Fruit fly (Drosophila melanogaster) whole organism, embryonic: ENCODE measurements around the gene CG18420.

Source experiments
- D ChIP-seq, 2 experiments: fragments of 200-800 bp in 1 of 2; fragments of >200 bp in 1 of 2; sonication (Bioruptor generic) in 1 of 2; optimal IDR thresholded peaks; 2 replicates in 1 of 2; 3 replicates in 1 of 2; lab custom pipeline; 2017; ENCODE audit warnings: mild to moderate bottlenecking in 1 of 2, missing biosample characterization in 1 of 2, missing genetic modification characterization in 1 of 2, missing genetic modification reagents in 1 of 2
- HHEX ChIP-seq: fragments of 200-800 bp; sonication (Bioruptor generic); optimal IDR thresholded peaks from 3 replicates; lab custom pipeline; 2017; ENCODE audit warnings: missing biosample characterization, mild to moderate bottlenecking, missing genetic modification characterization, missing genetic modification reagents
- dan ChIP-seq: fragments of 200-800 bp; sonication (Bioruptor generic); IDR thresholded peaks from 2 replicates; pipeline ENCODE4 v1.3.6; 2022; ENCODE audit warnings: missing biosample characterization, missing genetic modification characterization
- kay ChIP-seq: fragments of 200-800 bp; sonication (Bioruptor generic); optimal IDR thresholded peaks from 2 replicates; lab custom pipeline; 2016; ENCODE audit warnings: missing biosample characterization, missing genetic modification characterization
- pan ChIP-seq, 4 experiments: fragments of >200 bp in 3 of 4; fragments of 200-800 bp in 1 of 4; sonication (Bioruptor generic) in 1 of 4; optimal IDR thresholded peaks in 3 of 4; IDR thresholded peaks in 1 of 4; 2 replicates each; pipeline versions ENCODE4 v1.3.6 to Lab custom; 2017 to 2022; ENCODE audit warnings: missing biosample characterization in 2 of 4, missing genetic modification characterization in 2 of 4, mixed read lengths in 1 of 4
- slou ChIP-seq: fragments of 200-800 bp; sonication (Bioruptor generic); optimal IDR thresholded peaks from 3 replicates; lab custom pipeline; 2016; ENCODE audit warnings: missing biosample characterization, missing genetic modification characterization

DNA sequence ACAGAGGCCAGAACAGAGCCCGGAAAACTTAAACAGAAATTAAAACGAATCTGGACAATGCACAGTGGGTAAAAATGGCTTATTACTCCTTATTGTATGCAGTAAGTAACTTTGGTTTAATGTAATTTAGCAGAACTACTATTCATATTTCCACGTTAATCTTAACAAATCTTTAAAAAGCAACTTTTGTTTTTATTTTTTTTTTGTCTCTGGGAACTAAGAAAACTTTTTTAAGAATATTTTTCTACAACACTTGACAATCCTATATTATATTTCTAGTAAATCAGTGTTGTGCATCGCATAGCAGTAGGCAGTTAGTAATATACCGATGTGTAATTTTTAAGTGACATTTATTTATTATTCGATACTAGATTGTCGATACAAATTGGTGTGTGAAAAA, 30.8 kb downstream of the CG18420 start, which contains the start of gene CG4701:
- TF ChIP-seq kay (GFP tag; lab: Kevin White, UChicago) (no peak), HHEX (no peak), slou (GFP tag; lab: Kevin White, UChicago) (no peak), pan (optimal IDR thresholded peaks at IDR 0.05; lab: Kevin White, UChicago) (no peak), pan (GFP tag; optimal IDR thresholded peaks at IDR 0.05 in 1 of 2, IDR thresholded peaks at IDR 0.05 in 1 of 2) (no peak), D (optimal IDR thresholded peaks at IDR 0.05; lab: Kevin White, UChicago) (no peak), D (GFP tag; optimal IDR thresholded peaks at IDR 0.05; lab: Kevin White, UChicago) (no peak), dan (GFP tag; lab: Robert Waterston, UW) (no peak)
